Fruit fly (Drosophila melanogaster) whole organism, embryonic: ENCODE measurements around the gene CG7675.

Experiments used
- Antp ChIP-seq: fragments of 200-800 bp; sonication (Bioruptor generic); optimal IDR thresholded peaks from 3 replicates; lab custom pipeline; 2016; ENCODE audit warnings: missing biosample characterization, missing genetic modification characterization
- CG10209 ChIP-seq: fragments of 200-800 bp; sonication (Bioruptor generic); optimal IDR thresholded peaks from 3 replicates; lab custom pipeline; 2017; ENCODE audit warnings: missing biosample characterization, mild to moderate bottlenecking, missing genetic modification characterization, missing genetic modification reagents
- CG10366 ChIP-seq: fragments of 200-800 bp; sonication (Bioruptor generic); IDR thresholded peaks from 2 replicates; pipeline ENCODE4 v1.3.6; 2022; ENCODE audit warnings: missing biosample characterization, missing genetic modification characterization
- CG10543 ChIP-seq: fragments of 200-800 bp; sonication (Bioruptor generic); optimal IDR thresholded peaks from 3 replicates; lab custom pipeline; 2017; ENCODE audit warnings: missing biosample characterization, mild to moderate bottlenecking, missing genetic modification characterization, moderate library complexity
- CG11247 ChIP-seq: fragments of 200-800 bp; sonication (Bioruptor generic); IDR thresholded peaks from 2 replicates; pipeline ENCODE4 v1.3.6; 2022; ENCODE audit warnings: missing biosample characterization, missing genetic modification characterization
- CG11504 ChIP-seq: fragments of 200-800 bp; sonication (Bioruptor generic); optimal IDR thresholded peaks from 3 replicates; lab custom pipeline; 2019; ENCODE audit warnings: missing biosample characterization, mild to moderate bottlenecking, missing genetic modification characterization, moderate library complexity
- CG11560 ChIP-seq: fragments of 200-800 bp; sonication (Bioruptor generic); IDR thresholded peaks from 3 replicates; pipeline ENCODE4 v1.3.6; 2022; ENCODE audit warnings: missing biosample characterization, missing genetic modification characterization
- CG1233 ChIP-seq: fragments of 200-800 bp; sonication (Bioruptor generic); optimal IDR thresholded peaks from 4 replicates; lab custom pipeline; 2018; ENCODE audit warnings: missing biosample characterization, mild to moderate bottlenecking, missing genetic modification characterization
- CG13287 ChIP-seq: fragments of 200-800 bp; sonication (Bioruptor generic); IDR thresholded peaks from 2 replicates; pipeline ENCODE4 v1.3.6; 2022; ENCODE audit warnings: missing biosample characterization, missing genetic modification characterization; ENCODE audit not compliant: partially characterized antibody
- CG13775 ChIP-seq: fragments of 200-800 bp; sonication (Bioruptor generic); optimal IDR thresholded peaks from 3 replicates; lab custom pipeline; 2017; ENCODE audit warnings: missing biosample characterization, mild to moderate bottlenecking, missing genetic modification characterization
- CG17328 ChIP-seq: fragments of 200-800 bp; sonication (Bioruptor generic); IDR thresholded peaks from 2 replicates; pipeline ENCODE4 v1.3.6; 2022; ENCODE audit warnings: missing biosample characterization, missing genetic modification characterization
- CG18619 ChIP-seq: fragments of 200-800 bp; sonication (Bioruptor generic); optimal IDR thresholded peaks from 3 replicates; lab custom pipeline; 2017; ENCODE audit warnings: missing biosample characterization, mild to moderate bottlenecking, missing genetic modification characterization
- CG18764 ChIP-seq: fragments of 200-800 bp; sonication (Bioruptor generic); optimal IDR thresholded peaks from 3 replicates; lab custom pipeline; 2016; ENCODE audit warnings: missing biosample characterization, missing genetic modification characterization
- CG2116 ChIP-seq: fragments of 200-800 bp; sonication (Bioruptor generic); optimal IDR thresholded peaks from 3 replicates; lab custom pipeline; 2018; ENCODE audit warnings: missing biosample characterization, mild to moderate bottlenecking, missing genetic modification characterization
- CG4854 ChIP-seq: fragments of 200-800 bp; sonication (Bioruptor generic); optimal IDR thresholded peaks from 2 replicates; lab custom pipeline; 2016; ENCODE audit warnings: missing biosample characterization, missing genetic modification characterization, inconsistent platforms
- CG7987 ChIP-seq: fragments of 200-800 bp; sonication (Bioruptor generic); optimal IDR thresholded peaks from 2 replicates; lab custom pipeline; 2018; ENCODE audit warnings: missing biosample characterization, mild to moderate bottlenecking, missing genetic modification characterization, moderate library complexity
- CTCF ChIP-seq: fragments of 200-800 bp; sonication (Bioruptor generic); optimal IDR thresholded peaks from 2 replicates; lab custom pipeline; 2017; ENCODE audit warnings: missing biosample characterization, mild to moderate bottlenecking, missing genetic modification characterization, moderate library complexity
- D19A ChIP-seq: fragments of 200-800 bp; optimal IDR thresholded peaks from 3 replicates; lab custom pipeline; 2019; ENCODE audit warnings: missing biosample characterization, mild to moderate bottlenecking, missing genetic modification characterization, moderate library complexity
- Ets65A ChIP-seq: fragments of 200-800 bp; sonication (Bioruptor generic); peaks from one replicate; lab custom pipeline; 2016; ENCODE audit warnings: missing biosample characterization, missing genetic modification characterization
- HmgZ ChIP-seq: fragments of 200-800 bp; sonication (Bioruptor generic); optimal IDR thresholded peaks from 2 replicates; lab custom pipeline; 2018; ENCODE audit warnings: missing biosample characterization, mild to moderate bottlenecking, missing genetic modification characterization
- Hmr ChIP-seq: fragments of 200-800 bp; sonication (Bioruptor generic); optimal IDR thresholded peaks from 3 replicates; lab custom pipeline; 2017; ENCODE audit warnings: mild to moderate bottlenecking, missing biosample characterization, missing genetic modification reagents, missing genetic modification characterization
- Max ChIP-seq: fragments of 200-800 bp; sonication (Bioruptor generic); optimal IDR thresholded peaks from 2 replicates; lab custom pipeline; 2016; ENCODE audit warnings: missing biosample characterization, mild to moderate bottlenecking, missing genetic modification characterization
- Meics ChIP-seq: fragments of 200-800 bp; sonication (Bioruptor generic); optimal IDR thresholded peaks from 2 replicates; lab custom pipeline; 2017; ENCODE audit warnings: missing biosample characterization, mild to moderate bottlenecking, missing genetic modification characterization
- Mes4 ChIP-seq: fragments of 200-800 bp; sonication (Bioruptor generic); optimal IDR thresholded peaks from 2 replicates; lab custom pipeline; 2016; ENCODE audit warnings: missing biosample characterization, missing genetic modification characterization
- Oli ChIP-seq: fragments of 200-800 bp; sonication (Bioruptor generic); optimal IDR thresholded peaks from 2 replicates; lab custom pipeline; 2018; ENCODE audit warnings: missing biosample characterization, mild to moderate bottlenecking, missing genetic modification characterization, moderate library complexity
- Xbp1 ChIP-seq: fragments of 200-800 bp; sonication (Bioruptor generic); optimal IDR thresholded peaks from 3 replicates; lab custom pipeline; 2016; ENCODE audit warnings: missing biosample characterization, mild to moderate bottlenecking, missing genetic modification characterization
- aop ChIP-seq: fragments of 200-800 bp; sonication (Bioruptor generic); IDR thresholded peaks from 2 replicates; pipeline ENCODE4 v1.3.6; 2022; ENCODE audit warnings: missing biosample characterization, missing genetic modification characterization
- az2 ChIP-seq: fragments of 200-800 bp; sonication (Bioruptor generic); optimal IDR thresholded peaks from 3 replicates; lab custom pipeline; 2016; ENCODE audit warnings: missing biosample characterization, missing genetic modification characterization
- croc ChIP-seq: fragments of 200-800 bp; sonication (Bioruptor generic); conservative IDR thresholded peaks from 3 replicates; pipeline ENCODE4 v1.3.6; 2022; ENCODE audit warnings: missing biosample characterization, missing genetic modification characterization
- crp ChIP-seq, 2 experiments: fragments of 200-800 bp; sonication (Bioruptor generic); optimal IDR thresholded peaks; 2 replicates in 1 of 2; 3 replicates in 1 of 2; lab custom pipeline; 2017; ENCODE audit warnings: missing biosample characterization in 2 of 2, missing genetic modification characterization in 2 of 2, mild to moderate bottlenecking in 1 of 2, moderate library complexity in 1 of 2
- dan ChIP-seq: fragments of 200-800 bp; sonication (Bioruptor generic); IDR thresholded peaks from 2 replicates; pipeline ENCODE4 v1.3.6; 2022; ENCODE audit warnings: missing biosample characterization, missing genetic modification characterization
- dmrt99B ChIP-seq: fragments of 200-800 bp; sonication (Bioruptor generic); optimal IDR thresholded peaks from 2 replicates; lab custom pipeline; 2018; ENCODE audit warnings: missing biosample characterization, mild to moderate bottlenecking, missing genetic modification characterization, moderate library complexity
- fd3F ChIP-seq: fragments of 200-800 bp; sonication (Bioruptor generic); optimal IDR thresholded peaks from 2 replicates; lab custom pipeline; 2018; ENCODE audit warnings: missing biosample characterization, mild to moderate bottlenecking, missing genetic modification characterization, moderate library complexity
- gce ChIP-seq: fragments of 200-800 bp; sonication (Bioruptor generic); IDR thresholded peaks from 3 replicates; pipeline ENCODE4 v1.3.6; 2022; ENCODE audit warnings: missing biosample characterization, missing genetic modification characterization
- gfzf ChIP-seq: fragments of 200-800 bp; sonication (Bioruptor generic); optimal IDR thresholded peaks from 2 replicates; lab custom pipeline; 2016; ENCODE audit warnings: missing biosample characterization, mild to moderate bottlenecking, missing genetic modification characterization, moderate library complexity
- her ChIP-seq: fragments of 200-800 bp; sonication (Bioruptor generic); optimal IDR thresholded peaks from 2 replicates; lab custom pipeline; 2016; ENCODE audit warnings: missing biosample characterization, missing genetic modification characterization
- luna ChIP-seq: fragments of 200-800 bp; sonication (Bioruptor generic); optimal IDR thresholded peaks from 2 replicates; lab custom pipeline; 2016; ENCODE audit warnings: missing biosample characterization, missing genetic modification characterization
- phol ChIP-seq: fragments of 200-800 bp; sonication (Bioruptor generic); optimal IDR thresholded peaks from 3 replicates; lab custom pipeline; 2018; ENCODE audit warnings: missing biosample characterization, mild to moderate bottlenecking, missing genetic modification characterization, moderate library complexity
- prd ChIP-seq, 3 experiments: fragments of >200 bp in 2 of 3; fragments of 200-800 bp in 1 of 3; sonication (Bioruptor generic) in 1 of 3; optimal IDR thresholded peaks in 2 of 3; IDR thresholded peaks in 1 of 3; 2 replicates in 2 of 3; 3 replicates in 1 of 3; pipeline versions ENCODE4 v1.3.6 to Lab custom; 2017 to 2022; ENCODE audit warnings: missing biosample characterization in 1 of 3, missing genetic modification characterization in 1 of 3
- repo ChIP-seq: fragments of 200-800 bp; sonication (Bioruptor generic); optimal IDR thresholded peaks from 2 replicates; lab custom pipeline; 2016; ENCODE audit warnings: missing biosample characterization, missing genetic modification characterization
- sc ChIP-seq, 3 experiments: fragments of >200 bp in 2 of 3; fragments of 200-800 bp in 1 of 3; sonication (Bioruptor generic) in 1 of 3; optimal IDR thresholded peaks; 2 replicates in 2 of 3; 3 replicates in 1 of 3; lab custom pipeline; 2017; ENCODE audit warnings: mild to moderate bottlenecking in 1 of 3, missing biosample characterization in 1 of 3, missing genetic modification characterization in 1 of 3, missing genetic modification reagents in 1 of 3
- sens ChIP-seq: fragments of 200-800 bp; sonication (Bioruptor generic); peaks from one replicate; lab custom pipeline; 2016; ENCODE audit warnings: missing biosample characterization, missing genetic modification characterization
- shn ChIP-seq: fragments of 200-800 bp; sonication (Bioruptor generic); optimal IDR thresholded peaks from 3 replicates; lab custom pipeline; 2016; ENCODE audit warnings: missing biosample characterization, missing genetic modification characterization
- sr ChIP-seq: fragments of 200-800 bp; sonication (Bioruptor generic); IDR thresholded peaks from 3 replicates; pipeline ENCODE4 v1.3.6; 2022; ENCODE audit warnings: missing biosample characterization, missing genetic modification characterization
- stwl ChIP-seq: fragments of 200-800 bp; sonication (Bioruptor generic); optimal IDR thresholded peaks from 3 replicates; lab custom pipeline; 2018; ENCODE audit warnings: missing biosample characterization, mild to moderate bottlenecking, missing genetic modification characterization, moderate library complexity
- tgo ChIP-seq: fragments of 200-800 bp; sonication (Bioruptor generic); IDR thresholded peaks from 3 replicates; pipeline ENCODE4 v1.3.6; 2022; ENCODE audit warnings: missing biosample characterization, missing genetic modification characterization
- ttk ChIP-seq: fragments of 200-800 bp; sonication (Bioruptor generic); IDR thresholded peaks from 2 replicates; pipeline ENCODE4 v2.1.2; 2022; ENCODE audit warnings: missing biosample characterization, missing genetic modification characterization
- unpg ChIP-seq: fragments of 200-800 bp; sonication (Bioruptor generic); optimal IDR thresholded peaks from 3 replicates; lab custom pipeline; 2018; ENCODE audit warnings: missing biosample characterization, mild to moderate bottlenecking, missing genetic modification characterization, moderate library complexity
- usp ChIP-seq: fragments of >200 bp; optimal IDR thresholded peaks from 2 replicates; lab custom pipeline; 2017; ENCODE audit warnings: missing biosample characterization, missing genetic modification characterization
- vvl ChIP-seq: fragments of 200-800 bp; sonication (Bioruptor generic); IDR thresholded peaks from 2 replicates; pipeline ENCODE4 v1.3.6; 2022; ENCODE audit warnings: missing biosample characterization, missing genetic modification characterization

Gene CG7675

DNA sequence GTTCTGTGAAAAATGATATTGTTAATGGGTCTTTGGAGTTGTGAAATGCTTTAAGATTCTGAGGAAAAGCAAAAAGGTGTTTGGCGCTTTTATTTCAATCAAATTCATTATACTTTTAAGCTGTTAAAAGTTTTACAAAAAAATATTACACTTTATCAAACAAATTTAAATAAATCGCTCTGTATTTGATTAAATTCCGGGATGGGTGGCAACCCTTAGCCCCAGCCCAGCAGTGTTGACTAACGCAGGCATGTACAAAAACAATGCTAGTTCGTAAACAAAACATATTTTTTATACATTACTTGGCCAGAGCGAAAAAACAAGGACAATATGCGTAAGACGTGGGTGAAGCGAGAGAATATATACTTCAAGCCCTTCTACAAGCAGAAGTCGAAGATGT, 23.7 kb upstream of the CG7675 start, which contains the start of gene CG7685 (continued):
- TF ChIP-seq Ets65A (GFP tag; lab: Kevin White, UChicago) (peak; percentile 89), CG18619 (GFP tag; lab: Kevin White, UChicago) (peak; percentile 51), her (GFP tag; lab: Kevin White, UChicago) (peak; percentile 63), Mes4 (GFP tag; lab: Kevin White, UChicago) (peak; percentile 8), croc (GFP tag; lab: Robert Waterston, UW) (no peak), gfzf (GFP tag; lab: Kevin White, UChicago) (peak; percentile 22), Oli (tag; lab: Kevin White, UChicago) (peak; percentile 40), crp (GFP tag; optimal IDR thresholded peaks at IDR 0.05; lab: Kevin White, UChicago) (peak in 1 of 2 experiments; percentile 60), CG2116 (GFP tag; lab: Kevin White, UChicago) (peak; percentile 58), CG13775 (GFP tag; lab: Kevin White, UChicago) (peak; percentile 53), aop (GFP tag; lab: Robert Waterston, UW) (no peak), CG4854 (peak; percentile 68), fd3F (GFP tag; lab: Kevin White, UChicago) (peak; percentile 65), CG13287 (GFP tag; lab: Robert Waterston, UW) (peak; percentile 55), CG7987 (GFP tag; lab: Kevin White, UChicago) (peak; percentile 77), Max (GFP tag; lab: Kevin White, UChicago) (peak; percentile 28), Xbp1 (GFP tag; lab: Kevin White, UChicago) (peak; percentile 70), CG11247 (GFP tag; lab: Robert Waterston, UW) (peak; percentile 52; the same call in 1 of the 2 replicates), ttk (GFP tag; lab: Robert Waterston, UW) (0 out of 2 replicates have a peak, but pooled peaks have one; percentile 22), CTCF (peak; percentile 12), sr (GFP tag; lab: Robert Waterston, UW) (no peak), shn (GFP tag; lab: Kevin White, UChicago) (peak; percentile 34), CG1233 (GFP tag; lab: Kevin White, UChicago) (peak; percentile 53), Hmr (GFP tag; lab: Kevin White, UChicago) (peak; percentile 65), CG18764 (peak; percentile 52), stwl (tag; lab: Kevin White, UChicago) (peak; percentile 89), dmrt99B (peak; percentile 53), CG10209 (peak; percentile 55), usp (GFP tag; lab: Kevin White, UChicago) (no peak), CG17328 (peak; percentile 52), phol (tag; lab: Kevin White, UChicago) (peak; percentile 50), az2 (GFP tag; lab: Kevin White, UChicago) (peak; percentile 66), prd (optimal IDR thresholded peaks at IDR 0.05; lab: Kevin White, UChicago) (no peak), prd (GFP tag; IDR thresholded peaks at IDR 0.05; lab: Robert Waterston, UW) (peak; percentile 50; the same call in 2 of the 3 replicates), CG11504 (peak; percentile 70), sens (peak; percentile 92), repo (GFP tag; lab: Kevin White, UChicago) (peak; percentile 63), CG11560 (tag; lab: Robert Waterston, UW) (no peak), Meics (GFP tag; lab: Kevin White, UChicago) (peak; percentile 74), sc (optimal IDR thresholded peaks at IDR 0.05; lab: Kevin White, UChicago) (no peak), sc (GFP tag; optimal IDR thresholded peaks at IDR 0.05; lab: Kevin White, UChicago) (no peak), dan (GFP tag; lab: Robert Waterston, UW) (no peak), unpg (GFP tag; lab: Kevin White, UChicago) (peak; percentile 64), tgo (peak; percentile 37; the same call in 2 of the 3 replicates), HmgZ (peak; percentile 81), luna (no peak), CG10366 (GFP tag; lab: Robert Waterston, UW) (peak; percentile 41), gce (GFP tag; lab: Robert Waterston, UW) (no peak; the same call in 2 of the 3 replicates), CG10543 (GFP tag; lab: Kevin White, UChicago) (peak; percentile 78), D19A (tag; lab: Kevin White, UChicago) (peak; percentile 58), vvl (peak; percentile 84), Antp (GFP tag; lab: Kevin White, UChicago) (peak; percentile 49)
